Worm (Caenorhabditis elegans) whole organism, L1 larva: ENCODE measurements around the gene Y67D8B.3.

Experiments
- C34B4.2 ChIP-seq: sonication (generic microtip); optimal IDR thresholded peaks from 2 replicates; lab custom pipeline; 2017; ENCODE audit warnings: mild to moderate bottlenecking, missing genetic modification characterization, missing compliant biosample characterization
- aha-1 ChIP-seq: fragments of 150-350 bp; optimal IDR thresholded peaks from 2 replicates; lab custom pipeline; 2014; ENCODE audit warnings: missing biosample characterization, missing genetic modification characterization
- alr-1 ChIP-seq: fragments of 200-800 bp; sonication (Bioruptor generic); optimal IDR thresholded peaks from 2 replicates; lab custom pipeline; 2018; ENCODE audit warnings: borderline replicate concordance, mild to moderate bottlenecking, missing genetic modification characterization, missing compliant biosample characterization
- aly-2 ChIP-seq: fragments of 150-350 bp; optimal IDR thresholded peaks from 2 replicates; lab custom pipeline; 2014; ENCODE audit warnings: missing biosample characterization, missing genetic modification characterization
- ama-1 ChIP-seq: fragments of 150-350 bp; optimal IDR thresholded peaks from 2 replicates; lab custom pipeline; 2014
- blmp-1 ChIP-seq: fragments of 150-350 bp; optimal IDR thresholded peaks from 2 replicates; lab custom pipeline; 2014; ENCODE audit warnings: missing biosample characterization, missing genetic modification characterization
- ceh-63 ChIP-seq: fragments of 200-800 bp; sonication (Bioruptor generic); optimal IDR thresholded peaks from 2 replicates; lab custom pipeline; 2018; ENCODE audit warnings: mild to moderate bottlenecking, missing genetic modification characterization, missing compliant biosample characterization
- ceh-88 ChIP-seq: fragments of 200-800 bp; sonication (Bioruptor generic); IDR thresholded peaks from 2 replicates; pipeline ENCODE4 v1.3.6; 2022; ENCODE audit warnings: missing genetic modification characterization, missing compliant biosample characterization
- elt-2 ChIP-seq: sonication (generic microtip); optimal IDR thresholded peaks from 2 replicates; lab custom pipeline; 2016; ENCODE audit warnings: missing genetic modification characterization, mild to moderate bottlenecking, inconsistent platforms, missing compliant biosample characterization, missing genetic modification reagents
- fkh-10 ChIP-seq: sonication (generic microtip); optimal IDR thresholded peaks from 2 replicates; lab custom pipeline; 2017; ENCODE audit warnings: missing biosample characterization, missing genetic modification reagents, missing genetic modification characterization
- fkh-4 ChIP-seq: sonication (generic microtip); optimal IDR thresholded peaks from 2 replicates; lab custom pipeline; 2016; ENCODE audit warnings: missing compliant biosample characterization, missing genetic modification characterization, borderline replicate concordance
- fkh-8 ChIP-seq: sonication (generic microtip); optimal IDR thresholded peaks from 2 replicates; lab custom pipeline; 2016; ENCODE audit warnings: mild to moderate bottlenecking, missing genetic modification characterization, missing compliant biosample characterization
- fos-1 ChIP-seq: fragments of 150-350 bp; optimal IDR thresholded peaks from 2 replicates; lab custom pipeline; 2014; ENCODE audit warnings: missing biosample characterization, missing genetic modification characterization
- hlh-17 ChIP-seq: fragments of 200-800 bp; sonication (Bioruptor generic); optimal IDR thresholded peaks from 2 replicates; lab custom pipeline; 2018; ENCODE audit warnings: missing genetic modification characterization, mild to moderate bottlenecking, missing compliant biosample characterization, moderate library complexity, borderline replicate concordance
- hlh-4 ChIP-seq: sonication (generic microtip); optimal IDR thresholded peaks from 2 replicates; lab custom pipeline; 2016; ENCODE audit warnings: mild to moderate bottlenecking, missing genetic modification characterization, missing compliant biosample characterization
- lin-13 ChIP-seq: fragments of 150-350 bp; optimal IDR thresholded peaks from 2 replicates; lab custom pipeline; 2014; ENCODE audit warnings: missing biosample characterization, missing genetic modification reagents, missing genetic modification characterization
- lin-14 ChIP-seq: fragments of 200-800 bp; sonication (Bioruptor generic); optimal IDR thresholded peaks from 2 replicates; lab custom pipeline; 2018; ENCODE audit warnings: mild to moderate bottlenecking, missing genetic modification characterization, moderate library complexity, missing compliant biosample characterization
- lin-15B ChIP-seq: fragments of 150-350 bp; sonication (generic microtip); optimal IDR thresholded peaks from 3 replicates; lab custom pipeline; 2014; ENCODE audit warnings: missing biosample characterization, missing genetic modification characterization
- lin-35 ChIP-seq, 2 experiments: fragments of 150-350 bp; optimal IDR thresholded peaks; 2 replicates each; lab custom pipeline; 2014; ENCODE audit warnings: missing biosample characterization in 2 of 2, missing genetic modification characterization in 2 of 2, missing genetic modification reagents in 2 of 2
- lir-3 ChIP-seq: sonication (generic microtip); optimal IDR thresholded peaks from 2 replicates; lab custom pipeline; 2016; ENCODE audit warnings: mild to moderate bottlenecking, missing genetic modification characterization, moderate library complexity, missing compliant biosample characterization; ENCODE audit not compliant: poor library complexity
- lsy-2 ChIP-seq, 2 experiments: fragments of 150-350 bp; optimal IDR thresholded peaks; 2 replicates each; lab custom pipeline; 2014; ENCODE audit warnings: missing biosample characterization in 2 of 2, missing genetic modification characterization in 2 of 2
- mdl-1 ChIP-seq, 2 experiments: fragments of 150-350 bp; optimal IDR thresholded peaks; 2 replicates each; lab custom pipeline; 2014 to 2017; ENCODE audit warnings: missing biosample characterization in 2 of 2, missing genetic modification characterization in 2 of 2, inconsistent platforms in 1 of 2
- mep-1 ChIP-seq: fragments of 150-350 bp; optimal IDR thresholded peaks from 2 replicates; lab custom pipeline; 2014; ENCODE audit warnings: missing biosample characterization, missing genetic modification characterization
- nhr-28 ChIP-seq: fragments of 150-350 bp; optimal IDR thresholded peaks from 2 replicates; lab custom pipeline; 2014; ENCODE audit warnings: missing biosample characterization, missing genetic modification characterization
- nhr-47 ChIP-seq: sonication (generic microtip); optimal IDR thresholded peaks from 2 replicates; lab custom pipeline; 2016; ENCODE audit warnings: mild to moderate bottlenecking, missing genetic modification characterization, moderate library complexity, missing compliant biosample characterization
- nhr-71 ChIP-seq: sonication (generic microtip); optimal IDR thresholded peaks from 2 replicates; lab custom pipeline; 2016; ENCODE audit warnings: mild to moderate bottlenecking, missing genetic modification characterization, moderate library complexity, missing compliant biosample characterization
- nhr-84 ChIP-seq: sonication (generic microtip); optimal IDR thresholded peaks from 2 replicates; lab custom pipeline; 2017; ENCODE audit warnings: missing biosample characterization, missing genetic modification characterization
- pax-3 ChIP-seq: fragments of 200-800 bp; sonication (Bioruptor generic); optimal IDR thresholded peaks from 2 replicates; lab custom pipeline; 2018; ENCODE audit warnings: mild to moderate bottlenecking, missing genetic modification characterization, moderate library complexity, missing compliant biosample characterization
- pqm-1 ChIP-seq: sonication (generic microtip); optimal IDR thresholded peaks from 3 replicates; lab custom pipeline; 2017; ENCODE audit warnings: missing biosample characterization, missing genetic modification characterization
- rnt-1 ChIP-seq: sonication (generic microtip); optimal IDR thresholded peaks from 2 replicates; lab custom pipeline; 2016; ENCODE audit warnings: mild to moderate bottlenecking, missing genetic modification characterization, moderate library complexity, missing compliant biosample characterization
- skn-1 ChIP-seq: fragments of 150-350 bp; optimal IDR thresholded peaks from 2 replicates; lab custom pipeline; 2014; ENCODE audit warnings: missing biosample characterization, missing genetic modification characterization
- sox-4 ChIP-seq: sonication (generic microtip); optimal IDR thresholded peaks from 2 replicates; lab custom pipeline; 2016; ENCODE audit warnings: missing genetic modification characterization, missing compliant biosample characterization
- sptf-1 ChIP-seq: fragments of 150-350 bp; optimal IDR thresholded peaks from 2 replicates; lab custom pipeline; 2014; ENCODE audit warnings: missing biosample characterization, missing genetic modification characterization
- sup-37 ChIP-seq: fragments of 200-800 bp; sonication (Bioruptor generic); optimal IDR thresholded peaks from 2 replicates; lab custom pipeline; 2018; ENCODE audit warnings: mild to moderate bottlenecking, missing genetic modification characterization, missing compliant biosample characterization
- tlp-1 ChIP-seq: fragments of 150-350 bp; optimal IDR thresholded peaks from 2 replicates; lab custom pipeline; 2014; ENCODE audit warnings: missing biosample characterization, missing genetic modification characterization
- unc-130 ChIP-seq: fragments of 150-350 bp; optimal IDR thresholded peaks from 2 replicates; lab custom pipeline; 2017; ENCODE audit warnings: missing biosample characterization, missing genetic modification characterization, inconsistent platforms
- unc-30 ChIP-seq: sonication (generic microtip); optimal IDR thresholded peaks from 2 replicates; lab custom pipeline; 2017; ENCODE audit warnings: missing biosample characterization, missing genetic modification characterization
- unc-62 ChIP-seq: fragments of 150-350 bp; optimal IDR thresholded peaks from 2 replicates; lab custom pipeline; 2014; ENCODE audit warnings: missing biosample characterization, missing genetic modification reagents, missing genetic modification characterization
- vab-15 ChIP-seq: sonication (generic microtip); optimal IDR thresholded peaks from 2 replicates; lab custom pipeline; 2017; ENCODE audit warnings: missing genotype, mild to moderate bottlenecking, missing genetic modification characterization, missing compliant biosample characterization
- zag-1 ChIP-seq: fragments of 150-350 bp; optimal IDR thresholded peaks from 2 replicates; lab custom pipeline; 2014; ENCODE audit warnings: missing biosample characterization, missing genetic modification characterization

The Y67D8B.3 gene

ce11 chrIV:3160785-3161184 is 41.2 kb downstream of the Y67D8B.3 start (continued):
- TF ChIP-seq ama-1 (lab: Kevin White, UChicago) (peak; percentile 21), C34B4.2 (no peak), alr-1 (no peak), ceh-88 (GFP tag; lab: Robert Waterston, UW) (peak; percentile 47; the same call in 1 of the 2 replicates), mep-1 (peak; percentile 88), vab-15 (tag; lab: Kevin White, UChicago) (no peak), tlp-1 (tag; lab: Kevin White, UChicago) (no peak), fkh-8 (tag; lab: Kevin White, UChicago) (peak; percentile 88), sup-37 (GFP tag; lab: Kevin White, UChicago) (no peak), skn-1 (tag; lab: Kevin White, UChicago) (peak; percentile 45), lin-13 (GFP tag; lab: Kevin White, UChicago) (peak; percentile 63), ceh-63 (no peak), fkh-4 (tag; lab: Kevin White, UChicago) (no peak), nhr-71 (tag; lab: Kevin White, UChicago) (peak; percentile 96), hlh-4 (tag; lab: Kevin White, UChicago) (no peak), sox-4 (tag; lab: Kevin White, UChicago) (peak; percentile 20), lir-3 (peak; percentile 66), pax-3 (tag; lab: Kevin White, UChicago) (peak; percentile 62), aly-2 (peak; percentile 63), unc-62 (no peak), nhr-47 (peak; percentile 92), unc-30 (tag; lab: Kevin White, UChicago) (no peak), hlh-17 (no peak), lsy-2 (tag; optimal IDR thresholded peaks at IDR 0.05; lab: Kevin White, UChicago) (peak; percentile 85 to 91), zag-1 (tag; lab: Kevin White, UChicago) (peak; percentile 62), lin-14 (GFP tag; lab: Kevin White, UChicago) (peak; percentile 98), sptf-1 (tag; lab: Kevin White, UChicago) (no peak), nhr-84 (no peak), aha-1 (tag; lab: Kevin White, UChicago) (peak; percentile 10), pqm-1 (peak; percentile 9), fos-1 (tag; lab: Kevin White, UChicago) (peak; percentile 81), rnt-1 (tag; lab: Kevin White, UChicago) (peak; percentile 90)

ce11 chrIV:3158175-3158574 is 43.8 kb downstream of the Y67D8B.3 start:
- TF ChIP-seq lin-14 (GFP tag; lab: Kevin White, UChicago), result peak; percentile 36
- TF ChIP-seq fkh-10, result no peak
- peak in 1 of 2 experiments; percentile 60 for TF ChIP-seq lin-35 (GFP tag; optimal IDR thresholded peaks at IDR 0.05; lab: Kevin White, UChicago)
- no peak for TF ChIP-seq sup-37 (GFP tag; lab: Kevin White, UChicago)
- TF ChIP-seq lin-13 (GFP tag; lab: Kevin White, UChicago), result no peak
- TF ChIP-seq unc-130, result no peak
- no peak for TF ChIP-seq nhr-28
- no peak for TF ChIP-seq lin-15B (tag; lab: Kevin White, UChicago)
- TF ChIP-seq mdl-1 (tag; optimal IDR thresholded peaks at IDR 0.05; lab: Kevin White, UChicago), result peak in 1 of 2 experiments; percentile 14
- peak in 1 of 2 experiments; percentile 7 for TF ChIP-seq lsy-2 (tag; optimal IDR thresholded peaks at IDR 0.05; lab: Kevin White, UChicago)
- TF ChIP-seq tlp-1 (tag; lab: Kevin White, UChicago), result peak; percentile 75
- TF ChIP-seq zag-1 (tag; lab: Kevin White, UChicago), result no peak
- TF ChIP-seq blmp-1, result peak; percentile 39
- TF ChIP-seq elt-2, result peak; percentile 97
- TF ChIP-seq pqm-1, result peak; percentile 85
- TF ChIP-seq nhr-71 (tag; lab: Kevin White, UChicago), result peak; percentile 2
